Fruit fly (Drosophila melanogaster): ENCODE measurements around the gene jp.

Gene jp

dm6 chr2L:9576269-9576933 is 9.9 kb upstream of the jp start, which contains the start of gene Mtpalpha (continued):
- TF ChIP-seq ap (GFP tag; IDR thresholded peaks at IDR 0.05) (no peak), Dek (tag; optimal IDR thresholded peaks at IDR 0.05) (peak; percentile 65), grn (GFP tag; optimal IDR thresholded peaks at IDR 0.05) (no peak), Hmr (GFP tag; optimal IDR thresholded peaks at IDR 0.05) (peak; percentile 74), CG18476 (GFP tag; optimal IDR thresholded peaks at IDR 0.05) (no peak), yki (optimal IDR thresholded peaks at IDR 0.05) (no peak), HLHmδ (GFP tag; optimal IDR thresholded peaks at IDR 0.05) (no peak), CG7987 (GFP tag; optimal IDR thresholded peaks at IDR 0.05) (peak; percentile 38), CG1024 (GFP tag; IDR thresholded peaks at IDR 0.05) (no peak), Gug (GFP tag; IDR thresholded peaks at IDR 0.05) (0 out of 4 replicates have a peak, but pooled peaks have one; percentile 20), sim (GFP tag; IDR thresholded peaks at IDR 0.05) (peak; percentile 12; the same call in 1 of the 2 replicates), E2f1 (GFP tag; IDR thresholded peaks at IDR 0.05) (no peak), bsh (GFP tag; optimal IDR thresholded peaks at IDR 0.05) (peak; percentile 27 to 99), Antp (GFP tag; optimal IDR thresholded peaks at IDR 0.05) (peak; percentile 55), gcm (GFP tag; optimal IDR thresholded peaks at IDR 0.05) (no peak), Trl (optimal IDR thresholded peaks at IDR 0.05) (peak in 1 of 2 experiments; percentile 13), Trl (GFP tag; optimal IDR thresholded peaks at IDR 0.05) (peak; percentile 27), danr (GFP tag; IDR thresholded peaks at IDR 0.05) (no peak), Tbp (GFP tag; optimal IDR thresholded peaks at IDR 0.05) (no peak), CG3407 (GFP tag; optimal IDR thresholded peaks at IDR 0.05) (no peak), HLH54F (GFP tag; optimal IDR thresholded peaks at IDR 0.05) (peak; percentile 14), TFAM (GFP tag; optimal IDR thresholded peaks at IDR 0.05) (no peak), p53 (GFP tag; optimal IDR thresholded peaks at IDR 0.05) (no peak), CG14050 (GFP tag; IDR thresholded peaks at IDR 0.05) (no peak), CG6654 (GFP tag; optimal IDR thresholded peaks at IDR 0.05) (no peak), zen (tag; optimal IDR thresholded peaks at IDR 0.05) (no peak), CG13624 (GFP tag; optimal IDR thresholded peaks at IDR 0.05) (peak; percentile 36), CG8388 (GFP tag; optimal IDR thresholded peaks at IDR 0.05) (no peak), Kr (GFP tag; optimal IDR thresholded peaks at IDR 0.05) (no peak), ac (GFP tag; optimal IDR thresholded peaks at IDR 0.05) (no peak), slp2 (GFP tag; optimal IDR thresholded peaks at IDR 0.05) (no peak), CG34224 (GFP tag; IDR thresholded peaks at IDR 0.05; ENCODE audit: partially characterized antibody) (no peak), zf30C (GFP tag; optimal IDR thresholded peaks at IDR 0.05) (no peak), HmgD (GFP tag; optimal IDR thresholded peaks at IDR 0.05) (peak; percentile 20), CG8290 (GFP tag; optimal IDR thresholded peaks at IDR 0.05) (peak; percentile 96), CG8290 (tag; optimal IDR thresholded peaks at IDR 0.05) (no peak), Elba2 (GFP tag; optimal IDR thresholded peaks at IDR 0.05) (peak; percentile 2), CG16779 (GFP tag; IDR thresholded peaks at IDR 0.05) (no peak), CG13775 (GFP tag; optimal IDR thresholded peaks at IDR 0.05) (no peak), CG10267 (tag; optimal IDR thresholded peaks at IDR 0.05) (peak; percentile 67), scrt (GFP tag; optimal IDR thresholded peaks at IDR 0.05) (peak; percentile 99), Max (GFP tag; optimal IDR thresholded peaks at IDR 0.05) (peak; percentile 26), cato (GFP tag; optimal IDR thresholded peaks at IDR 0.05; ENCODE audit: borderline replicate concordance) (no peak), odd (GFP tag; optimal IDR thresholded peaks at IDR 0.05) (no peak), CG6683 (GFP tag; optimal IDR thresholded peaks at IDR 0.05) (no peak), CG10654 (GFP tag; optimal IDR thresholded peaks at IDR 0.05) (no peak), unpg (GFP tag; optimal IDR thresholded peaks at IDR 0.05) (peak; percentile 45), Spps (tag; optimal IDR thresholded peaks at IDR 0.05) (no peak), Sox100B (GFP tag; optimal IDR thresholded peaks at IDR 0.05) (peak; percentile 8), CG7963 (GFP tag; IDR thresholded peaks at IDR 0.05; ENCODE audit: partially characterized antibody) (no peak), BtbVII (GFP tag; optimal IDR thresholded peaks at IDR 0.05) (peak; percentile 23)

All from whole organism, embryonic.